Fruit fly (Drosophila melanogaster) whole organism, prepupa: ENCODE results near the gene Sfp96F.

Experiments used
- CG32006 ChIP-seq: fragments of 200-800 bp; sonication (Bioruptor generic); optimal IDR thresholded peaks from 3 replicates; lab custom pipeline; 2017; ENCODE audit warnings: missing biosample characterization, mild to moderate bottlenecking, missing genetic modification characterization
- CG6854 ChIP-seq: fragments of 200-800 bp; sonication (Bioruptor generic); optimal IDR thresholded peaks from 2 replicates; lab custom pipeline; 2017; ENCODE audit warnings: missing biosample characterization, mild to moderate bottlenecking, missing genetic modification characterization
- CG8632 ChIP-seq: fragments of 200-800 bp; sonication (Bioruptor generic); optimal IDR thresholded peaks from 3 replicates; lab custom pipeline; 2016; ENCODE audit warnings: missing biosample characterization, missing genetic modification characterization
- Ets96B ChIP-seq: fragments of 200-800 bp; optimal IDR thresholded peaks from 2 replicates; lab custom pipeline; 2019; ENCODE audit warnings: missing biosample characterization, mild to moderate bottlenecking, missing genetic modification characterization, moderate library complexity
- Hr38 ChIP-seq: sonication (Bioruptor generic); optimal IDR thresholded peaks from 2 replicates; lab custom pipeline; 2016; ENCODE audit warnings: missing biosample characterization, missing genetic modification characterization
- Hr39 ChIP-seq: fragments of 200-800 bp; sonication (Bioruptor generic); optimal IDR thresholded peaks from 2 replicates; lab custom pipeline; 2016; ENCODE audit warnings: missing biosample characterization, missing genetic modification characterization
- Met ChIP-seq: fragments of 200-800 bp; sonication (Bioruptor generic); optimal IDR thresholded peaks from 3 replicates; lab custom pipeline; 2016; ENCODE audit warnings: missing biosample characterization, missing genetic modification characterization
- Sox102F ChIP-seq: fragments of 200-800 bp; sonication (Bioruptor generic); optimal IDR thresholded peaks from 2 replicates; lab custom pipeline; 2016; ENCODE audit warnings: missing biosample characterization, mild to moderate bottlenecking, missing genetic modification characterization

DNA sequence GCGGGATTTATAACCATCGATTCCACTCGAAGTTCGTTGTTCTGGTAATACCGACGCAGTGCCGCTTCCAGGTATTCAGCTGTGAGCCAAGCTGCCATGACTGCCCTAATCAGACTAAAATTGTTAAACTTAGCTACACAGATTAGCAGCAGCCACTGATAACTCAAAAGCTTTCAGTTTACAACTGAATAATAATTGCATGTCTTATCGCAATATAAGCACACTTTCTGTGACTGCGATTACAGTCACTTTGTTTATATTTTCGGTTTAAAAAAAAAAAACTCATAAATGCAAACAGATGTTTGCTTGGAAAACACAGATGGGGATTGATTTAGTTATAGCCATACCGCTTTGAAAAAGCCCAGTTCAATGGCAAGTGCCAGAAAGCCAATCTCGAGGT lies 40.7 kb downstream of the Sfp96F start, which contains the start of gene CG31380:
- TF ChIP-seq CG8632 = no peak
- TF ChIP-seq CG32006 (GFP tag; lab: Kevin White, UChicago) = no peak
- no peak for TF ChIP-seq Sox102F (GFP tag; lab: Kevin White, UChicago)
- no peak for TF ChIP-seq CG6854 (GFP tag; lab: Kevin White, UChicago)
- no peak for TF ChIP-seq Met (GFP tag; lab: Kevin White, UChicago)
- no peak for TF ChIP-seq Hr39 (GFP tag; lab: Kevin White, UChicago)
- TF ChIP-seq Ets96B (tag; lab: Kevin White, UChicago) = no peak
- TF ChIP-seq Hr38 (GFP tag; lab: Kevin White, UChicago) = no peak
